Worm (Caenorhabditis elegans): ENCODE data around the gene srh-200.

srh-200 gene

ce11 chrV:7649963-7650362 is 3.5 kb downstream of the srh-200 start:
- TF ChIP-seq ets-4 (GFP tag; optimal IDR thresholded peaks at IDR 0.05) (no peak), pbrm-1 (GFP tag; IDR thresholded peaks at IDR 0.05) (no peak), mxl-1 (tag; optimal IDR thresholded peaks at IDR 0.05) (no peak), ztf-28 (GFP tag; IDR thresholded peaks at IDR 0.05) (no peak), F33H1.4 (GFP tag; IDR thresholded peaks at IDR 0.05) (no peak), athp-1 (tag; optimal IDR thresholded peaks at IDR 0.05) (no peak), tlf-1 (GFP tag; optimal IDR thresholded peaks at IDR 0.05) (no peak), cebp-2 (GFP tag; IDR thresholded peaks at IDR 0.05) (no peak), ccch-3 (GFP tag; optimal IDR thresholded peaks at IDR 0.05) (no peak), ztf-26 (tag; optimal IDR thresholded peaks at IDR 0.05) (no peak), mcd-1 (GFP tag; IDR thresholded peaks at IDR 0.05) (no peak), B0336.3 (GFP tag; IDR thresholded peaks at IDR 0.05) (no peak), ama-1 (optimal IDR thresholded peaks at IDR 0.05) (no peak), ama-1 (GFP tag; optimal IDR thresholded peaks at IDR 0.05) (no peak)

DNA sequence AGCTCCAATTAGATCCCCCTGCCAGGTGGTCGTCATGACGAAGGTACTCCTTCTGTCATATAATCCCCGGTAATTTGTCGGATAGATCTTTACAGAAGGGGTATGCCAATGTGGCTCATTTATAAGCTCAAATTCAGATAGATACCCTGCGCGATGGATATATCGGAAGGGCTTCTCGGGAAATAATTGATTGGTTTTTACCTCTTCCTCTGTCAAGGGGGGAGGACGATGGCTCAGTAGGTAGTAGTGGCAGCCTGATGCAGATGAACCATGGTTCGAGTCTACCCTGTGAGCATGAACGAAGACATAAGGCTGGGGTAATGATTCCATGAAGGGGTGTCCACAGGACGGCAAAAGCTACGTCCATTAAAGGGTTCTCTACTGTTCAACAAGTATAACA is 6.3 kb downstream of the srh-200 start:
- TF ChIP-seq sea-2 (GFP tag; IDR thresholded peaks at IDR 0.05): no peak
- no peak for TF ChIP-seq rpc-1 (optimal IDR thresholded peaks at IDR 0.05)
- peak; percentile 8 for TF ChIP-seq rpc-1 (tag; optimal IDR thresholded peaks at IDR 0.05)

DNA sequence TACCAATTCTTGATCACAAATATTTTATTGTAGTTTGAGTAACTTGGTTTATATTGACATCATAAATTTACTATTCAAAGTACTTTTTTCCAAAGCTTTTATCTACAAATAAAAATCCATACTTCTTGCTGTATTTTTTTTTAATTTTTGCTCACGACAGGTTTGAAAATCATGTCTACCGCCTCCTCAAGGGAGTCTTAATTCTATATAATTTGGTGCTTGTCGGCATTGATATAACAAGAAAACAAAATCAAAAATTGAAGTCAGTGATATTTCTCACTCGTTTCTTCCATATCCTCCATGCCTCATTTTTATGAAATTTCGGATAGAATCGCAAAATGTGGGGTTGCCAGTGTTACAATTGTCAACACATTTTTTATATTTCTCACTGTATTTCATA is 8.0 kb downstream of the srh-200 start, which contains the start of gene str-47:
TSS of gene str-47 (plus strand) at position 301 of the 400 bp plus-strand sequence.
- no peak for TF ChIP-seq chd-7 (tag; optimal IDR thresholded peaks at IDR 0.05)
- no peak for TF ChIP-seq cebp-1 (GFP tag; IDR thresholded peaks at IDR 0.05)
- TF ChIP-seq cebp-1 (tag; optimal IDR thresholded peaks at IDR 0.05): no peak
- TF ChIP-seq ama-1 (optimal IDR thresholded peaks at IDR 0.05): no peak
- TF ChIP-seq ama-1 (GFP tag; optimal IDR thresholded peaks at IDR 0.05): no peak
- TF ChIP-seq madf-3 (GFP tag; IDR thresholded peaks at IDR 0.05): no peak
- no peak for TF ChIP-seq pha-4 (tag; optimal IDR thresholded peaks at IDR 0.05)
- no peak for TF ChIP-seq ets-4 (GFP tag; optimal IDR thresholded peaks at IDR 0.05)
- TF ChIP-seq ccch-3 (GFP tag; optimal IDR thresholded peaks at IDR 0.05): no peak
- no peak for TF ChIP-seq ceh-40 (GFP tag; IDR thresholded peaks at IDR 0.05)
- no peak for TF ChIP-seq fkh-3 (tag; optimal IDR thresholded peaks at IDR 0.05)
- no peak for TF ChIP-seq snpc-1.1 (tag; optimal IDR thresholded peaks at IDR 0.05; ENCODE audit: insufficient read depth)

- TF ChIP-seq ccch-3 (GFP tag; optimal IDR thresholded peaks at IDR 0.05) (no peak), B0035.1 (tag; optimal IDR thresholded peaks at IDR 0.05) (no peak), ceh-79 (tag; optimal IDR thresholded peaks at IDR 0.05) (no peak), lin-54 (GFP tag; optimal IDR thresholded peaks at IDR 0.05) (no peak), die-1 (tag; optimal IDR thresholded peaks at IDR 0.05) (no peak), K11D2.4 (GFP tag; IDR thresholded peaks at IDR 0.05) (no peak), him-1 (tag; optimal IDR thresholded peaks at IDR 0.05) (no peak)
Measured at ce11 chrV:7643416-7643815, 10.1 kb downstream of the srh-200 start, which contains the start of gene F07C4.11. TSS of gene F07C4.11 (minus strand) at chrV:7643516.

DNA sequence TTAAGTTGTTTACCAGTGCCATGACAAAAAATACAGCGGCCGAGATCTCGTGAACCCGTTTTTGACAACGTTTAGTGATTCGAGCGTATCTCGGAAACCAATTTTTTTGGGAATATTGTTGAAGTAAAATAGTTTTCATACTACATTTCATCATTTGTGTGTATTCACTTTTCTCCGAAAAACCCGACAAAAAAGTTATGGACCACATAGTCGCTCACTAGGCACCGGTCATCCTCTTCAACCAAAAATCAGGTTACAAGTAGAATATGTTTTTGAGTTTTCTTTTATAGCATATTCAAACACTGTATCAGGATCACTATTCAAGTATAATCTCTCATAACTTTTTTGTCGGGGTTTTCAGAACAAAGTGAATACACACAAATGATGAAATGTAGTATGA is 11.7 kb downstream of the srh-200 start:
- TF ChIP-seq F23B12.7 (tag; optimal IDR thresholded peaks at IDR 0.05; ENCODE audit: insufficient read depth) (no peak), ceh-27 (GFP tag; optimal IDR thresholded peaks at IDR 0.05) (no peak), dox-1 (GFP tag; IDR thresholded peaks at IDR 0.05) (no peak), B0261.1 (tag; optimal IDR thresholded peaks at IDR 0.05) (no peak), mcd-1 (GFP tag; IDR thresholded peaks at IDR 0.05) (no peak)
